Worm (Caenorhabditis elegans) whole organism, young adult: ENCODE measurements around the gene fbxb-1.
"Not testable (repeated sequence)": the region's sequence is repeated elsewhere in the genome, so short reads cannot be mapped to it uniquely, and the experiment has no call there.

ENCODE experiments used
- B0019.2 ChIP-seq: fragments of 200-800 bp; sonication (Bioruptor generic); conservative IDR thresholded peaks from 2 replicates; pipeline ENCODE4 v1.3.6; 2022; ENCODE audit warnings: missing genetic modification reagents, missing genetic modification characterization, missing compliant biosample characterization
- D2030.7 ChIP-seq: fragments of 200-800 bp; sonication (Bioruptor generic); IDR thresholded peaks from 2 replicates; pipeline ENCODE4 v1.3.6; 2022; ENCODE audit warnings: missing genetic modification reagents, missing genetic modification characterization, missing compliant biosample characterization
- F10E7.11 ChIP-seq: sonication (generic microtip); optimal IDR thresholded peaks from 2 replicates; lab custom pipeline; 2017; ENCODE audit warnings: mild to moderate bottlenecking, missing genetic modification characterization, moderate library complexity, missing compliant biosample characterization
- F33H1.4 ChIP-seq: fragments of 200-800 bp; sonication (Bioruptor generic); IDR thresholded peaks from 2 replicates; pipeline ENCODE4 v1.3.6; 2022; ENCODE audit warnings: missing genetic modification reagents, missing genetic modification characterization, missing compliant biosample characterization
- F49E8.2 ChIP-seq: sonication (generic microtip); optimal IDR thresholded peaks from 3 replicates; lab custom pipeline; 2017; ENCODE audit warnings: missing genetic modification characterization, mild to moderate bottlenecking, missing compliant biosample characterization, antibody characterized with exemption, moderate library complexity; ENCODE audit not compliant: insufficient read depth
- F55B11.4 ChIP-seq: sonication (generic microtip); optimal IDR thresholded peaks from 2 replicates; lab custom pipeline; 2016; ENCODE audit warnings: missing compliant biosample characterization, missing genetic modification characterization, borderline replicate concordance; ENCODE audit not compliant: insufficient read depth
- K12H6.12 ChIP-seq: fragments of 200-800 bp; sonication (Bioruptor generic); optimal IDR thresholded peaks from 2 replicates; lab custom pipeline; 2018; ENCODE audit warnings: mild to moderate bottlenecking, missing genetic modification characterization, missing compliant biosample characterization
- aptf-3 ChIP-seq: fragments of 200-800 bp; sonication (Bioruptor generic); IDR thresholded peaks from 2 replicates; pipeline ENCODE4 v1.3.6; 2022; ENCODE audit warnings: missing genetic modification characterization, missing compliant biosample characterization
- athp-1 ChIP-seq: sonication (generic microtip); optimal IDR thresholded peaks from 2 replicates; lab custom pipeline; 2017; ENCODE audit warnings: mild to moderate bottlenecking, missing genetic modification characterization, missing compliant biosample characterization
- attf-6 ChIP-seq: fragments of 200-800 bp; sonication (Bioruptor generic); IDR thresholded peaks from 2 replicates; pipeline ENCODE4 v1.3.6; 2022; ENCODE audit warnings: missing genetic modification reagents, missing genetic modification characterization, missing compliant biosample characterization
- ceh-58 ChIP-seq: fragments of 200-800 bp; sonication (Bioruptor generic); IDR thresholded peaks from 2 replicates; pipeline ENCODE4 v1.3.6; 2022; ENCODE audit warnings: missing genetic modification characterization, missing compliant biosample characterization
- die-1 ChIP-seq: sonication (generic microtip); optimal IDR thresholded peaks from 2 replicates; lab custom pipeline; 2016; ENCODE audit warnings: missing genotype, mild to moderate bottlenecking, missing genetic modification characterization, missing compliant biosample characterization
- egrh-3 ChIP-seq: fragments of 200-800 bp; sonication (Bioruptor generic); IDR thresholded peaks from 2 replicates; pipeline ENCODE4 v1.3.6; 2022; ENCODE audit warnings: missing genetic modification reagents, missing genetic modification characterization, missing compliant biosample characterization
- gei-17 ChIP-seq: fragments of 200-800 bp; sonication (Bioruptor generic); optimal IDR thresholded peaks from 2 replicates; lab custom pipeline; 2018; ENCODE audit warnings: mild to moderate bottlenecking, missing genetic modification characterization, missing compliant biosample characterization
- hsf-1 ChIP-seq: fragments of 200-800 bp; sonication (Bioruptor generic); IDR thresholded peaks from 2 replicates; pipeline ENCODE4 v1.3.6; 2022; ENCODE audit warnings: missing genetic modification reagents, missing genetic modification characterization, missing compliant biosample characterization
- lin-35 ChIP-seq, 3 experiments: fragments of 150-350 bp in 2 of 3; sonication (generic microtip) in 1 of 3; optimal IDR thresholded peaks; 2 replicates each; lab custom pipeline; 2014 to 2018; ENCODE audit warnings: missing biosample characterization in 3 of 3, missing genetic modification characterization in 3 of 3, missing genetic modification reagents in 3 of 3
- lin-40 ChIP-seq: sonication (generic microtip); optimal IDR thresholded peaks from 2 replicates; lab custom pipeline; 2016; ENCODE audit warnings: missing genetic modification characterization, mild to moderate bottlenecking, missing compliant biosample characterization, missing genotype, missing genetic modification reagents
- nfya-1 ChIP-seq: sonication (generic microtip); optimal IDR thresholded peaks from 2 replicates; lab custom pipeline; 2017; ENCODE audit warnings: antibody characterized with exemption, missing compliant biosample characterization, missing genetic modification characterization, borderline replicate concordance; ENCODE audit not compliant: insufficient read depth
- nfya-2 ChIP-seq: fragments of 200-800 bp; sonication (Bioruptor generic); IDR thresholded peaks from 2 replicates; pipeline ENCODE4 v1.3.6; 2022; ENCODE audit warnings: missing genetic modification reagents, missing genetic modification characterization, missing compliant biosample characterization
- nhr-120 ChIP-seq: fragments of 200-800 bp; sonication (Bioruptor generic); IDR thresholded peaks from 2 replicates; pipeline ENCODE4 v1.3.6; 2022; ENCODE audit warnings: missing genetic modification characterization, missing compliant biosample characterization
- nhr-179 ChIP-seq: sonication (generic microtip); optimal IDR thresholded peaks from 2 replicates; lab custom pipeline; 2016; ENCODE audit warnings: mild to moderate bottlenecking, missing genetic modification characterization, missing compliant biosample characterization
- nhr-27 ChIP-seq: fragments of 200-800 bp; sonication (Bioruptor generic); optimal IDR thresholded peaks from 2 replicates; lab custom pipeline; 2018; ENCODE audit warnings: mild to moderate bottlenecking, missing genetic modification characterization, moderate library complexity, missing compliant biosample characterization
- nhr-80 ChIP-seq: sonication (generic microtip); optimal IDR thresholded peaks from 2 replicates; lab custom pipeline; 2016; ENCODE audit warnings: missing genetic modification characterization, missing compliant biosample characterization
- pbrm-1 ChIP-seq: fragments of 200-800 bp; sonication (Bioruptor generic); IDR thresholded peaks from 2 replicates; pipeline ENCODE4 v1.3.6; 2022; ENCODE audit warnings: missing genetic modification reagents, missing genetic modification characterization, missing compliant biosample characterization
- rcor-1 ChIP-seq: fragments of 200-800 bp; sonication (Bioruptor generic); IDR thresholded peaks from 2 replicates; pipeline ENCODE4 v1.3.6; 2022; ENCODE audit warnings: missing genetic modification reagents, missing genetic modification characterization, missing compliant biosample characterization
- snpc-3.4 ChIP-seq: sonication (generic microtip); optimal IDR thresholded peaks from 2 replicates; lab custom pipeline; 2017; ENCODE audit warnings: missing genetic modification characterization, mild to moderate bottlenecking, missing compliant biosample characterization, antibody characterized with exemption, moderate library complexity, missing genotype, missing genetic modification reagents
- snpc-4 ChIP-seq, 5 experiments: fragments of 150-350 bp in 1 of 5; sonication (generic microtip) in 4 of 5; optimal IDR thresholded peaks; 2 replicates each; lab custom pipeline; 2014 to 2018; ENCODE audit warnings: missing genetic modification characterization in 5 of 5, missing biosample characterization in 3 of 5, antibody characterized with exemption in 2 of 5, mild to moderate bottlenecking in 2 of 5, missing compliant biosample characterization in 2 of 5, missing genotype in 2 of 5, moderate library complexity in 2 of 5, missing genetic modification reagents in 1 of 5
- tlf-1 ChIP-seq: fragments of 200-800 bp; sonication (Bioruptor generic); optimal IDR thresholded peaks from 2 replicates; lab custom pipeline; 2018; ENCODE audit warnings: mild to moderate bottlenecking, missing genetic modification characterization, missing compliant biosample characterization
- xnd-1 ChIP-seq: sonication (generic microtip); optimal IDR thresholded peaks from 2 replicates; lab custom pipeline; 2016; ENCODE audit warnings: missing genotype, missing genetic modification reagents, missing genetic modification characterization, missing compliant biosample characterization
- zfh-2 ChIP-seq: fragments of 200-800 bp; sonication (Bioruptor generic); conservative IDR thresholded peaks from 2 replicates; pipeline ENCODE4 v1.3.6; 2022; ENCODE audit warnings: missing genetic modification reagents, missing genetic modification characterization, missing compliant biosample characterization
- ztf-28 ChIP-seq: fragments of 200-800 bp; sonication (Bioruptor generic); IDR thresholded peaks from 2 replicates; pipeline ENCODE4 v1.3.6; 2022; ENCODE audit warnings: missing genetic modification reagents, missing genetic modification characterization, missing compliant biosample characterization

Gene fbxb-1

ce11 chrV:19264148-19264547 lies 24.0 kb downstream of the fbxb-1 start, which contains the start of gene F21D9.1:
Gene F21D9.1, plus strand, starts transcription at chrV:19264448.
- TF ChIP-seq F55B11.4 (tag; lab: Kevin White, UChicago); ceh-58 (GFP tag; lab: Robert Waterston, UW); lin-35 (GFP tag; optimal IDR thresholded peaks at IDR 0.05; lab: Kevin White, UChicago): not testable (repeated sequence)
- TF ChIP-seq, all 124 proteins: peak for 0; not testable (repeated sequence) for 124

ce11 chrV:19276354-19276753 lies 36.2 kb downstream of the fbxb-1 start:
- 0 out of 2 replicates have a peak, but pooled peaks have one; percentile 58 for TF ChIP-seq nhr-120
- TF ChIP-seq xnd-1 (tag; lab: Kevin White, UChicago), result no peak

- TF ChIP-seq attf-6 (GFP tag; lab: Robert Waterston, UW), result no peak
- no peak for TF ChIP-seq pbrm-1 (GFP tag; lab: Robert Waterston, UW)
- TF ChIP-seq zfh-2, result peak; percentile 63; the same call in 1 of the 2 replicates
- TF ChIP-seq nhr-179 (tag; lab: Kevin White, UChicago), result no peak
- no peak for TF ChIP-seq snpc-3.4
- peak; percentile 23; the same call in 1 of the 2 replicates for TF ChIP-seq egrh-3
Measured at ce11 chrV:19278488-19278887, 38.3 kb downstream of the fbxb-1 start.

ce11 chrV:19279888-19280287 lies 39.7 kb downstream of the fbxb-1 start, which contains the start of gene F21D9.8:
Gene F21D9.8, minus strand, starts transcription at chrV:19279988.
- TF ChIP-seq lin-35 (GFP tag; optimal IDR thresholded peaks at IDR 0.05; lab: Kevin White, UChicago), result no peak
- TF ChIP-seq aptf-3 (GFP tag; lab: Robert Waterston, UW), result no peak
- no peak for TF ChIP-seq F49E8.2 (tag; lab: Kevin White, UChicago)
- TF ChIP-seq B0019.2 (GFP tag; lab: Robert Waterston, UW), result no peak
- TF ChIP-seq tlf-1 (GFP tag; lab: Kevin White, UChicago), result no peak
- no peak for TF ChIP-seq ceh-58 (GFP tag; lab: Robert Waterston, UW)
- no peak for TF ChIP-seq nhr-27 (tag; lab: Kevin White, UChicago)
- TF ChIP-seq lin-40 (tag; lab: Kevin White, UChicago), result no peak
- TF ChIP-seq athp-1, result no peak
- no peak for TF ChIP-seq nfya-1
- no peak for TF ChIP-seq hsf-1 (GFP tag; lab: Robert Waterston, UW)

ce11 chrV:19282314-19282713 lies 42.2 kb downstream of the fbxb-1 start, which contains the start of gene fbxb-117:
Gene fbxb-117, plus strand, starts transcription at chrV:19282614.
- TF ChIP-seq ztf-28 (no peak), F33H1.4 (GFP tag; lab: Robert Waterston, UW) (no peak), nhr-80 (tag; lab: Kevin White, UChicago) (no peak), nfya-2 (no peak), snpc-4 (GFP tag; optimal IDR thresholded peaks at IDR 0.05; lab: Kevin White, UChicago) (no peak), snpc-4 (tag; optimal IDR thresholded peaks at IDR 0.05; lab: Kevin White, UChicago) (no peak), D2030.7 (no peak), F49E8.2 (tag; lab: Kevin White, UChicago) (no peak), F10E7.11 (no peak), gei-17 (GFP tag; lab: Kevin White, UChicago) (no peak), rcor-1 (GFP tag; lab: Robert Waterston, UW) (no peak), K12H6.12 (tag; lab: Kevin White, UChicago) (no peak), die-1 (tag; lab: Kevin White, UChicago) (no peak)
